Worm (Caenorhabditis elegans): Measurements from ENCODE around the gene str-131.

The str-131 gene

DNA sequence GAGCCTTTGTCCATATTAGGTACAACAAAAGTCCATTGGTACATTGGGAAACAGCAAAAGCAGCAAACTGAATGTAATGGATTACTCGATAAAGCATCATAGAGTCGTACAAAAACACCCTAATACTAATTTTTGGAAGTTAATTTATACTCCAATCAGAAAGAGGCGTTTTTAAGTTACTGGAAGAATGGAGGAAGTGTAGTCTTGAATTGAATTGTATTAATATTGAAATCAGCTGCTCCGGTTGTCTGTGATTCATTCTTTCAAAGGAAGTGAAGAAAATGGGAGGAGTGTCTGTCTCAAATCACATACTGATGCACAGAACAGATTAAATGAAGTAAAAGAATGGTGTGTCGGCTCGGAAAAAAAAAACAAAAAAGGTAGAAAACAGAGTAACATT, at the start of gene str-131:
str-131 (minus strand) TSS at position 101 of the 400 bp plus-strand sequence.
- TF ChIP-seq unc-62 (GFP tag; optimal IDR thresholded peaks at IDR 0.05) = no peak

DNA sequence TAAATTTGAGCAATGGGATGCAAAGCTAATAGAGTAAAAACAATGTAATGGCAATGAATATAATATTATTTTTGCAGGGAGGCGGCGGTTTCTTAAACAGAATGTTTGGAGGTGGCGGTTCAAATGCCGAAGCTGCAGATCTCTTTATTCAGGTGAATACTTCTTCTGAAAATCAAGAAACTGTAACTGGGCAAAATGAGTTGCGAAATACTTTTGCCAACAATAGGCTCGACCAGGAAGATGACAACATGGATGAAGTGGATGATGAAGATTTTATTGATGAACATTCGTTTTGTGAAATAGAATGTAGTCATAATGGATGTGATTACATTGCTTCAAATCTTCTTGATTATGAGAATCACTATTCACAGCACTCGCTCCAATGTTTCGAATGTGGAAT, 49.3 kb upstream of the str-131 start:
- no peak for TF ChIP-seq unc-62 (GFP tag; optimal IDR thresholded peaks at IDR 0.05)

- no peak for TF ChIP-seq unc-62 (GFP tag; optimal IDR thresholded peaks at IDR 0.05)
Observed at ce11 chrV:8130149-8130661, 48.7 kb upstream of the str-131 start, which contains the start of gene snap-1. TSS of gene snap-1 (plus strand) at chrV:8130611.

DNA sequence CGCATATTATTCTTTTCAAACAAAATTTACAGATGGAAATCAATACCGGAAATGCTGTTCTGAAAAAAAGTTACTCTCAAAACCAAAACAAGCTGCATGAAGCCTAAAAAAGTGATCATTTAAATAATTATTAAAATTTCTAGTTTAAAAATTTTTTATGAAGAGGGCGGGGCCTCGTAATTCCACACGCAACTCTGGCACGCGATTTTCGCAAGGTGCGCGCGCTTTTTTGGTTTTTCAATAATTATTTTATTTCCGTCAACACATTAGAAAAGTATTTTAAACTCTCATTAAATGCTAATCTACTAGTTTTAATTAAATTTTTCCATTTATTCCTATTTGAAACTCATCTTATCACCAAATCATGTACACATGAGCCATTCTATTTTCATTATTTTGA, 48.2 kb upstream of the str-131 start:
- TF ChIP-seq unc-62 (GFP tag; optimal IDR thresholded peaks at IDR 0.05) = no peak

DNA sequence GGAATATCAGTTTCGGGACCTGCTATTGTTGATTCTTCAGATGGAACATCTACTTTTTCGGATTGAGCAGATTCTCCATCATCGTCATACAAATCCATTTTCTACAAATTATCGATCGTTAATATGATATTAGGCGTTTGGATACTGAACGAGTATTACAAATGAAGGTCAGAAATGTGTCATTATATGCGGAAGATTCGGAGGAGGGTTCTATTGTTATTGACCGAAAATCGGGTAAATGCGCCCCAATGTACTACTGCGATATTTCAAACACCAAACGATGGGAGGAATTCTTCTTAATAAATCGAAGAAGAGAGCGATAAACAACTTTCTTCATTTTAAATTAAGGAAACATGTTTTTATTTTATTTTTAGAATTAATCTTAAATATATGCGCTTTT, 47.8 kb upstream of the str-131 start, which contains the start of gene spr-1:
spr-1 (minus strand) TSS at position 101 of the 400 bp plus-strand sequence.
- no peak for TF ChIP-seq unc-62 (GFP tag; optimal IDR thresholded peaks at IDR 0.05)

- no peak for TF ChIP-seq unc-62 (GFP tag; optimal IDR thresholded peaks at IDR 0.05)
Observed at ce11 chrV:8123384-8123783, 41.9 kb upstream of the str-131 start, which contains the start of gene D1014.5. TSS of gene D1014.5 (plus strand) at chrV:8123684.

ce11 chrV:8120868-8121267, 39.4 kb upstream of the str-131 start, which contains the start of gene D1014.6:
TSS of gene D1014.6 (plus strand) at chrV:8121168.
- no peak for TF ChIP-seq unc-62 (GFP tag; optimal IDR thresholded peaks at IDR 0.05)

DNA sequence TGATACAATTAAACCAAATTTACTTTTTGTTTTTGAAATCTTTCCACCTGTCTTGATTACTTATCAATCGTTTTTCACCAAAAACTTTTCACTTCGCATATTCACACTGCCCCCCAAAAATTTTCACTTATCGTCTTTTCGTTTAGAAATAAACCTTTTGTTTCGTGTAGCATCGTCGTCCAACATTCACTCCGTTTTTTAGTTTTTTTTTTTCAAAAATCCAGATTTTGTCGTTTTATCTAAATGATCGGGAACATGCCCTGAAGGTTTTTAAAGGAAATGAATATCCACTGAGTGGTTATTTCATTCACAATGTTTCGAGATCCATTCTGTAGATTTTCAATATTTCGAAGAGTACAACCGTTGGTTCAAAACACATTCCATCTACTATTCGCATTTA, 36.5 kb upstream of the str-131 start, which contains the start of gene D1014.7:
D1014.7 (plus strand) TSS at position 301 of the 400 bp plus-strand sequence.
- no peak for TF ChIP-seq unc-62 (GFP tag; optimal IDR thresholded peaks at IDR 0.05)

DNA sequence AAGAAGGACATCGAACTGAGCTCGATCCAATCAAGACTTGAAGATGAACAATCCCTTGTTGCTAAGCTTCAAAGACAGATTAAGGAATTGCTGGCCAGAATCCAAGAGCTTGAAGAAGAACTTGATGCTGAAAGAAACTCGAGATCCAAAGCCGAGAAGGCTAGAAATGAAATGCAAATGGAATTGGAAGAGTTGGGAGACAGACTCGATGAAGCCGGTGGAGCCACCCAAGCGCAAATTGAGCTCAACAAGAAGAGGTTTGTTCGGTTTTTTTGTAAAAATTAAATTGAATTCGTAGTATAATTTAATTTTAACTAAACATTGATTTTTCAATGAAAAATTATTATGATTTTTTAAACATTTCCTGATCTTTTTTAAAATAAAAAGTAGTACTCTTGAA, 33.1 kb upstream of the str-131 start:
- no peak for TF ChIP-seq unc-62 (GFP tag; optimal IDR thresholded peaks at IDR 0.05)

- no peak for TF ChIP-seq unc-62 (GFP tag; optimal IDR thresholded peaks at IDR 0.05)
Observed at ce11 chrV:8110816-8111215, 29.3 kb upstream of the str-131 start.

DNA sequence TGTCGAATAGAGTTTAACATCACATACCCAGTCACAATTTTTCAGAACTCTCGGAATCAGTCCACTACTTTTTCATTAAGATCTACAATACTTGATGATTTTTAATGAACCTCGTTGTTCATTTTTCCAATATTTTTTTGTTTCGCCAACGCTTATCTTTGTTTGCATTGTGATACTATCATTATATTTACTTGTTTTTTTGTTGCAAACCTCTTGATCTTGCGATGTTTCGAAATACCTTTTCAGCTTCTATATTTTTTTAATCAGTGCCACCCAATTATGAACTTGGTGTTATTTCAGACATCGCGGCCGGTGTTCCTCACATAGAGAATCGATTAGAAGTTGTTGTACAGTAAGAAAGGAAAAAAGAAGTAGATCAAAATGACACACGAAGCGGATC, 27.2 kb upstream of the str-131 start, which contains the start of gene myo-5:
myo-5 (plus strand) TSS at position 301 of the 400 bp plus-strand sequence.
- no peak for TF ChIP-seq unc-62 (GFP tag; optimal IDR thresholded peaks at IDR 0.05)

DNA sequence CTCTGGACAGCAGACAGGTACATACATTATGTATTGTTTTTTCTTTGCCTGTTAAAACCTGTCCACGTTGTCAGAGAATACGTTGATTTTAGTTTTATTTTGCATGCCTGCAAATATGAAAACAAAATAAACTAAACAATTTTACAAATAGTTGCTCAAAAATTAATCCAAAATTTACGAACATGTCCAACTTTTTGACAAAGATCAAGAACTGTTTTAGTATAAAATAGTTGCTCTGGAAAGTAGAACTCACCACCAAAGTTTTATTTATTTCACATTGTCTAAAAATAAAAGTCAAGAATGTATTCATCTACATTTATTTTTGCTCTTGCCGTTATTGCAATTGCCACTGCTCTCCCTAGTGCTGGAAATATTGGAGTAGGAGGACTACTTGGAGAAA, 23.0 kb upstream of the str-131 start, which contains the start of gene srlf-16:
srlf-16 (plus strand) TSS at position 301 of the 400 bp plus-strand sequence.
- TF ChIP-seq unc-62 (GFP tag; optimal IDR thresholded peaks at IDR 0.05) = no peak

DNA sequence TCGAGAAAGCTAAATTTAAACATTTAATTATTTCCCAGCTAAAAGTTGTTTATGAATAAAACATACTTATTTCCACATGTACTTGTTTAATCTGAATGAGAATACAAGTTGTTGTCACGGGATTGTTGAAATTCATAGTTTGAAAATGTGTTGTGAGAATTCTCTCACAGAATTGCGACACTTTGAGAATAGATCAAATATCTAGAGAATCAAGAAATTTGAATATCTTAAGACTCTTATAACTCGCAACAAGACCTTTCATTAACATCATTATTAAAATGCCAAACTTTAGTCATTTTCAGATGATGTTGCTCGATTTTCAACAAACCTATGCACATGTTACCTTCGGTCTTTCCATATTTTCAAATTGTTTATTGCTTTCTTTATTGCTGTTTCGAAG, 21.5 kb upstream of the str-131 start, which contains the start of gene str-90:
str-90 (plus strand) TSS at position 301 of the 400 bp plus-strand sequence.
- TF ChIP-seq unc-62 (GFP tag; optimal IDR thresholded peaks at IDR 0.05) = no peak

ce11 chrV:8099306-8099705, 17.8 kb upstream of the str-131 start, which contains the start of gene sdz-23:
TSS of gene sdz-23 (plus strand) at chrV:8099606.
- TF ChIP-seq unc-62 (GFP tag; optimal IDR thresholded peaks at IDR 0.05) = no peak

DNA sequence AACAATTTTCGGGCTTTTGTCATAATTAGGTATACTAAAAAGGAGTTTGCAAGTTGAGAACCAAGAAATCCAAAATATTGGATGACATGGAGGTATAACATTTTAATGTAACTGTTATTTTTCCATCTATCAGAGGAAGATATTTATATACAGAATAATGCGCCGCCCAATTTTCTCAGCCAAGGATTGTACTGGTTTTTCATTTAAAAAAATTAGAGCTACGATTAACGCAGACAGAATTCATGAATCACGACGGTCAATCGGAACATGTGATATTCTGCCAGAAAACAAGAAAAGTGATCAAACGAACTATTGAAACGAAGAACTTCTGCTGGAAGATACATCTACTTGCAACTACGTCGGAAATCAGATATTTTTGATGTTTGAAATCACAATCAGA, 16.8 kb upstream of the str-131 start, which contains the start of gene str-145:
str-145 (minus strand) TSS at position 101 of the 400 bp plus-strand sequence.
- no peak for TF ChIP-seq unc-62 (GFP tag; optimal IDR thresholded peaks at IDR 0.05)

- TF ChIP-seq unc-62 (GFP tag; optimal IDR thresholded peaks at IDR 0.05) = no peak
Observed at ce11 chrV:8095378-8095777, 13.9 kb upstream of the str-131 start, which contains the start of gene str-146. TSS of gene str-146 (minus strand) at chrV:8095478.

ce11 chrV:8092385-8092784, 10.9 kb upstream of the str-131 start, which contains the start of gene str-129:
TSS of gene str-129 (minus strand) at chrV:8092485.
- no peak for TF ChIP-seq unc-62 (GFP tag; optimal IDR thresholded peaks at IDR 0.05)
